Worm (Caenorhabditis elegans): ENCODE results near the gene Y27F2A.10.

DNA sequence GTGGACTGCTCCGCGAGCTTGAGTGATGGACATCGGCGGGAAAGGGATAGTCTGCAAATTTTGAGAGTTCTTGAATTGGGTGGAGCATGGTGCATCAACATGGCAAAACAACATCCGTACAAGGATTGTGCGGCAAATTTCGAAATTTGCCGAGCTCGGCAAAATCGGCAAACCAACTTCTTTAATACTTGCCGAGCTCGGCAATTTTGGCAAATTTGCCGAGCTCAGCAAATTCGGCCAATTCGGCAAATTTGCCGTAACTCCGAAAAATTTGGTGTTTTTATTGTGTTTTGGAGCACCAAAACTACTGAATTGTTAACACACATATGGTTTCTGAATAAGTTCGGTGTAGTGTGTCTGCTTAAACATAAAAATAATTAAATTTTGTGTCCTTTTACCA lies 2.0 kb downstream of the Y27F2A.10 start, which contains the start of gene fbxc-55:
- TF ChIP-seq fos-1 (tag; optimal IDR thresholded peaks at IDR 0.05) (no peak), nhr-23 (tag; optimal IDR thresholded peaks at IDR 0.05) (no peak), ztf-1 (GFP tag; conservative IDR thresholded peaks at IDR 0.05) (no peak), ama-1 (optimal IDR thresholded peaks at IDR 0.05) (no peak), nhr-11 (tag; optimal IDR thresholded peaks at IDR 0.05) (no peak), zag-1 (tag; optimal IDR thresholded peaks at IDR 0.05) (no peak), lin-13 (GFP tag; optimal IDR thresholded peaks at IDR 0.05) (no peak)
